Worm (Caenorhabditis elegans) whole organism, late embryonic: ENCODE data around the gene C16C10.8.

Source experiments
- C08G9.2 ChIP-seq: sonication (generic microtip); optimal IDR thresholded peaks from 2 replicates; lab custom pipeline; 2016; ENCODE audit warnings: mild to moderate bottlenecking, missing genetic modification characterization, moderate library complexity, missing compliant biosample characterization
- C38D4.7 ChIP-seq: fragments of 200-800 bp; sonication (Bioruptor generic); optimal IDR thresholded peaks from 2 replicates; lab custom pipeline; 2018; ENCODE audit warnings: mild to moderate bottlenecking, missing genetic modification characterization, moderate library complexity, missing compliant biosample characterization
- F13H6.1 ChIP-seq: sonication (generic microtip); optimal IDR thresholded peaks from 2 replicates; lab custom pipeline; 2016; ENCODE audit warnings: missing genetic modification characterization, missing compliant biosample characterization
- K09A11.1 ChIP-seq: sonication (generic microtip); optimal IDR thresholded peaks from 2 replicates; lab custom pipeline; 2017; ENCODE audit warnings: antibody characterized with exemption, mild to moderate bottlenecking, missing genetic modification characterization, missing compliant biosample characterization; ENCODE audit not compliant: insufficient read depth
- T23F11.4 ChIP-seq: fragments of 200-800 bp; sonication (Bioruptor generic); optimal IDR thresholded peaks from 2 replicates; lab custom pipeline; 2018; ENCODE audit warnings: mild to moderate bottlenecking, missing genetic modification characterization, missing compliant biosample characterization
- ahr-1 ChIP-seq: sonication (generic microtip); optimal IDR thresholded peaks from 2 replicates; lab custom pipeline; 2016; ENCODE audit warnings: missing genetic modification characterization, missing compliant biosample characterization
- ama-1 ChIP-seq: fragments of 150-350 bp; optimal IDR thresholded peaks from 2 replicates; lab custom pipeline; 2014
- ceh-14 ChIP-seq: sonication (generic microtip); optimal IDR thresholded peaks from 2 replicates; lab custom pipeline; 2016; ENCODE audit warnings: missing genotype, missing genetic modification characterization, missing compliant biosample characterization
- ceh-24 ChIP-seq: sonication (generic microtip); optimal IDR thresholded peaks from 2 replicates; lab custom pipeline; 2016; ENCODE audit warnings: mild to moderate bottlenecking, missing genetic modification characterization, missing compliant biosample characterization
- ceh-31 ChIP-seq: sonication (generic microtip); optimal IDR thresholded peaks from 2 replicates; lab custom pipeline; 2016; ENCODE audit warnings: missing genetic modification characterization, missing compliant biosample characterization
- ceh-45 ChIP-seq: fragments of 200-800 bp; sonication (Bioruptor generic); IDR thresholded peaks from 2 replicates; pipeline ENCODE4 v1.3.6; 2022; ENCODE audit warnings: missing genetic modification reagents, missing genetic modification characterization, missing compliant biosample characterization
- ceh-48 ChIP-seq: sonication (generic microtip); optimal IDR thresholded peaks from 2 replicates; lab custom pipeline; 2016; ENCODE audit warnings: missing genetic modification characterization, inconsistent platforms, missing compliant biosample characterization
- ceh-6 ChIP-seq: fragments of 200-800 bp; sonication (Bioruptor generic); optimal IDR thresholded peaks from 2 replicates; lab custom pipeline; 2018; ENCODE audit warnings: mild to moderate bottlenecking, missing genetic modification characterization, missing compliant biosample characterization
- che-1 ChIP-seq: sonication (generic microtip); optimal IDR thresholded peaks from 2 replicates; lab custom pipeline; 2016; ENCODE audit warnings: mild to moderate bottlenecking, missing genetic modification characterization, missing compliant biosample characterization
- dmd-4 ChIP-seq: sonication (generic microtip); optimal IDR thresholded peaks from 2 replicates; lab custom pipeline; 2016; ENCODE audit warnings: borderline replicate concordance, missing genetic modification characterization, missing compliant biosample characterization
- elt-4 ChIP-seq: sonication (generic microtip); optimal IDR thresholded peaks from 2 replicates; lab custom pipeline; 2016; ENCODE audit warnings: missing genetic modification characterization, missing compliant biosample characterization
- eyg-1 ChIP-seq: sonication (generic microtip); optimal IDR thresholded peaks from 2 replicates; lab custom pipeline; 2016; ENCODE audit warnings: missing genotype, missing genetic modification characterization, missing compliant biosample characterization
- fkh-10 ChIP-seq: fragments of 150-350 bp; optimal IDR thresholded peaks from 2 replicates; lab custom pipeline; 2014; ENCODE audit warnings: missing biosample characterization, missing genetic modification reagents, missing genetic modification characterization
- hlh-6 ChIP-seq: sonication (generic microtip); optimal IDR thresholded peaks from 2 replicates; lab custom pipeline; 2016; ENCODE audit warnings: missing genotype, missing genetic modification characterization, missing compliant biosample characterization
- hlh-8 ChIP-seq: sonication (generic microtip); optimal IDR thresholded peaks from 2 replicates; lab custom pipeline; 2016; ENCODE audit warnings: missing genotype, missing genetic modification characterization, missing compliant biosample characterization
- lim-6 ChIP-seq: sonication (generic microtip); optimal IDR thresholded peaks from 2 replicates; lab custom pipeline; 2016; ENCODE audit warnings: missing genetic modification characterization, missing compliant biosample characterization
- madf-2 ChIP-seq: sonication (generic microtip); optimal IDR thresholded peaks from 2 replicates; lab custom pipeline; 2017; ENCODE audit warnings: missing genetic modification characterization, missing compliant biosample characterization
- nfya-1 ChIP-seq: sonication (generic microtip); optimal IDR thresholded peaks from 2 replicates; lab custom pipeline; 2017; ENCODE audit warnings: missing genetic modification characterization, mild to moderate bottlenecking, missing compliant biosample characterization, antibody characterized with exemption, moderate library complexity
- nhr-11 ChIP-seq: fragments of 150-350 bp; optimal IDR thresholded peaks from 2 replicates; lab custom pipeline; 2014; ENCODE audit warnings: missing biosample characterization, missing genetic modification characterization
- odd-2 ChIP-seq: sonication (generic microtip); optimal IDR thresholded peaks from 2 replicates; lab custom pipeline; 2017; ENCODE audit warnings: antibody characterized with exemption, mild to moderate bottlenecking, missing genetic modification characterization, missing compliant biosample characterization
- pag-3 ChIP-seq: sonication (generic microtip); optimal IDR thresholded peaks from 2 replicates; lab custom pipeline; 2016; ENCODE audit warnings: missing compliant biosample characterization, missing genetic modification characterization, borderline replicate concordance
- pha-4 ChIP-seq: fragments of 150-350 bp; optimal IDR thresholded peaks from 2 replicates; lab custom pipeline; 2018; ENCODE audit warnings: missing biosample characterization, missing genetic modification reagents, missing genetic modification characterization
- pros-1 ChIP-seq: fragments of 150-350 bp; optimal IDR thresholded peaks from 2 replicates; lab custom pipeline; 2014; ENCODE audit warnings: missing biosample characterization, missing genetic modification reagents, missing genetic modification characterization
- ref-2 ChIP-seq: sonication (generic microtip); optimal IDR thresholded peaks from 2 replicates; lab custom pipeline; 2016; ENCODE audit warnings: missing genetic modification characterization, missing compliant biosample characterization
- rnt-1 ChIP-seq: sonication (generic microtip); optimal IDR thresholded peaks from 2 replicates; lab custom pipeline; 2016; ENCODE audit warnings: missing genetic modification characterization, missing compliant biosample characterization
- tbx-2 ChIP-seq: sonication (generic microtip); optimal IDR thresholded peaks from 2 replicates; lab custom pipeline; 2016; ENCODE audit warnings: missing genetic modification characterization, missing compliant biosample characterization
- unc-3 ChIP-seq, 2 experiments: fragments of 200-800 bp in 1 of 2; sonication (Bioruptor generic) in 1 of 2; sonication (generic microtip) in 1 of 2; conservative IDR thresholded peaks in 1 of 2; optimal IDR thresholded peaks in 1 of 2; 2 replicates each; pipeline versions ENCODE4 v1.3.6 to Lab custom; 2016 to 2022; ENCODE audit warnings: missing compliant biosample characterization in 2 of 2, missing genetic modification characterization in 2 of 2, missing genetic modification reagents in 1 of 2
- unc-42 ChIP-seq: sonication (generic microtip); optimal IDR thresholded peaks from 2 replicates; lab custom pipeline; 2016; ENCODE audit warnings: missing genotype, missing genetic modification characterization, missing compliant biosample characterization
- unc-55 ChIP-seq: sonication (generic microtip); optimal IDR thresholded peaks from 2 replicates; lab custom pipeline; 2017; ENCODE audit warnings: missing biosample characterization, missing genetic modification reagents, missing genetic modification characterization
- unc-86 ChIP-seq: sonication (generic microtip); optimal IDR thresholded peaks from 2 replicates; lab custom pipeline; 2016; ENCODE audit warnings: missing genetic modification characterization, missing compliant biosample characterization
- zip-5 ChIP-seq: sonication (generic microtip); optimal IDR thresholded peaks from 2 replicates; lab custom pipeline; 2016; ENCODE audit warnings: missing genetic modification characterization, missing compliant biosample characterization

The C16C10.8 gene

ce11 chrIII:4193659-4194103 lies 29.7 kb upstream of the C16C10.8 start, which contains the start of gene xbp-1 (continued):
- peak; percentile 71 for TF ChIP-seq ceh-31
- peak; percentile 23 for TF ChIP-seq ama-1 (lab: Kevin White, UChicago)
- TF ChIP-seq ceh-6 = no peak
- no peak for TF ChIP-seq pha-4
- no peak for TF ChIP-seq che-1 (tag; lab: Kevin White, UChicago)
- peak; percentile 68 for TF ChIP-seq ref-2
- TF ChIP-seq eyg-1 (tag; lab: Kevin White, UChicago) = no peak
- no peak for TF ChIP-seq hlh-6 (tag; lab: Kevin White, UChicago)
- TF ChIP-seq hlh-8 (tag; lab: Kevin White, UChicago) = no peak
- TF ChIP-seq K09A11.1 = no peak
- TF ChIP-seq rnt-1 (tag; lab: Kevin White, UChicago) = peak; percentile 76
- TF ChIP-seq pag-3 (tag; lab: Kevin White, UChicago) = no peak
- TF ChIP-seq ceh-45 = no peak
- no peak for TF ChIP-seq nhr-11 (tag; lab: Kevin White, UChicago)
- no peak for TF ChIP-seq C38D4.7 (GFP tag; lab: Kevin White, UChicago)
- no peak for TF ChIP-seq ahr-1 (tag; lab: Kevin White, UChicago)
- no peak for TF ChIP-seq ceh-24 (tag; lab: Kevin White, UChicago)
- no peak for TF ChIP-seq F13H6.1 (tag; lab: Kevin White, UChicago)
- TF ChIP-seq pros-1 (tag; lab: Kevin White, UChicago) = no peak
- peak; percentile 69 for TF ChIP-seq tbx-2 (tag; lab: Kevin White, UChicago)
- no peak for TF ChIP-seq unc-3 (GFP tag; conservative IDR thresholded peaks at IDR 0.05; lab: Robert Waterston, UW)
- no peak for TF ChIP-seq unc-3 (tag; optimal IDR thresholded peaks at IDR 0.05; lab: Kevin White, UChicago)
- peak; percentile 22 for TF ChIP-seq madf-2 (tag; lab: Kevin White, UChicago)
- TF ChIP-seq ceh-48 (tag; lab: Kevin White, UChicago) = no peak
- no peak for TF ChIP-seq unc-86 (tag; lab: Kevin White, UChicago)
- TF ChIP-seq odd-2 (tag; lab: Kevin White, UChicago) = no peak

DNA sequence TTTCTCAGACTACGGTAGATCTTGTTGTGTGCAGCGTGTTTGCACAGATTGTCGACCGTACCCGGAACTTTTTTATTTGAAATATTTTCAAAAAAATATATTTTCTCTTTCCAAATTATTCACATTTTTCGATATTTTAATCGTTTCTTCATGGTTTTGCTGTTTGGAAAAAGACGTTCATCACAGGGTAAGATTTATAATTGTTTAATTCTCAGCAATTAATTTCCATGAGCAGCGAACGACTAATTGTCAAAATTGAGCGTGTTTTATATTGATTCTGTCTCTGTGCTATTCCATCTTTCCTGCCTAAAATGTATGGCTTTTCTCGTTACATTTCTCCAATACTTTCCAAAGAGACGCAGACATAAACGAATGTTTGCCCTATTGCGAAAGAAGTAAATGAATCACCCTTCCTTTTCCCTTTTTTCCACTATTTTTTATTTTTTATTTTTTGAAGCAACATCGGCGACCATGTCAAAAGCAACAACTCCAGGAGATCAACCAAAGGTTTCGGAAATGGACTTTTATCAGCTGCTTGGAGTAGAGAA lies 27.2 kb upstream of the C16C10.8 start, which contains the start of gene dnj-16:
dnj-16 (plus strand) TSS at position 51 of the 548 bp plus-strand sequence.
- TF ChIP-seq pag-3 (tag; lab: Kevin White, UChicago) = no peak
- no peak for TF ChIP-seq dmd-4
- peak; percentile 52 for TF ChIP-seq ceh-31
- TF ChIP-seq nfya-1 = peak; percentile 4
- no peak for TF ChIP-seq che-1 (tag; lab: Kevin White, UChicago)
- TF ChIP-seq ceh-48 (tag; lab: Kevin White, UChicago) = peak; percentile 61
- TF ChIP-seq unc-3 (GFP tag; conservative IDR thresholded peaks at IDR 0.05; lab: Robert Waterston, UW) = no peak
- TF ChIP-seq unc-3 (tag; optimal IDR thresholded peaks at IDR 0.05; lab: Kevin White, UChicago) = no peak
- TF ChIP-seq unc-55 (GFP tag; lab: Kevin White, UChicago) = peak; percentile 26
- no peak for TF ChIP-seq elt-4 (tag; lab: Kevin White, UChicago)
- TF ChIP-seq lim-6 (tag; lab: Kevin White, UChicago) = no peak
- TF ChIP-seq unc-42 (tag; lab: Kevin White, UChicago) = peak; percentile 58
- TF ChIP-seq C38D4.7 (GFP tag; lab: Kevin White, UChicago) = no peak

DNA sequence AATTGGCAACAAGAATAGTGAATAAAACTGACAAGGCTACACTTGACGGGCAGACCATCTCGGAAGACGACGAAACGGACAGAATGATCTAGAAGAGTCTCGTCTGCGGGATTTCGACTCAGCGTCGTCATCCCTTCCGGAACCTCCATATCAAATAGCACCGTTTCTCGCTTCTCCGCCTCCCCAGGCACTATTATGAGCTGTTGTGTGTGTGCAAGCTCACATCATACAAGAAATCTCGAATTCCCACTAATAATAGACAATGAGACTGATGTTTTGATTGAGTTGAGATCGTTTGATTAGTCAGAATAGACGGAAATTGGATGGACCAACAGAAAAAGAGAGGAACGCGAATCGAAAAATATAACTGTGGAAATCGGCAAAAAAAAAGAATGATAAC lies 26.3 kb upstream of the C16C10.8 start, which contains the start of gene spp-28:
spp-28 (minus strand) TSS at position 101 of the 400 bp plus-strand sequence.
- TF ChIP-seq dmd-4 (no peak), zip-5 (tag; lab: Kevin White, UChicago) (no peak), madf-2 (tag; lab: Kevin White, UChicago) (no peak), C08G9.2 (tag; lab: Kevin White, UChicago) (no peak), C38D4.7 (GFP tag; lab: Kevin White, UChicago) (no peak), ceh-14 (tag; lab: Kevin White, UChicago) (no peak), fkh-10 (GFP tag; lab: Kevin White, UChicago) (no peak), T23F11.4 (GFP tag; lab: Kevin White, UChicago) (no peak), unc-42 (tag; lab: Kevin White, UChicago) (no peak), pag-3 (tag; lab: Kevin White, UChicago) (no peak), hlh-8 (tag; lab: Kevin White, UChicago) (no peak)
